Fruit fly (Drosophila melanogaster) whole organism, embryonic: ENCODE measurements around the gene CG32147.

Experiments
- ATbp ChIP-seq: fragments of 200-800 bp; sonication (Bioruptor generic); optimal IDR thresholded peaks from 2 replicates; lab custom pipeline; 2017; ENCODE audit warnings: missing biosample characterization, mild to moderate bottlenecking, missing genetic modification characterization, missing genetic modification reagents
- Atf6 ChIP-seq: fragments of 200-800 bp; sonication (Bioruptor generic); IDR thresholded peaks from 2 replicates; pipeline ENCODE4 v1.3.6; 2022; ENCODE audit warnings: missing biosample characterization, missing genetic modification characterization
- Bgb ChIP-seq: fragments of 200-800 bp; sonication (Bioruptor generic); IDR thresholded peaks from 2 replicates; pipeline ENCODE4 v1.3.6; 2022; ENCODE audit warnings: missing biosample characterization, missing genetic modification characterization; ENCODE audit not compliant: partially characterized antibody
- BtbVII ChIP-seq: fragments of 200-800 bp; sonication (Bioruptor generic); optimal IDR thresholded peaks from 3 replicates; lab custom pipeline; 2017; ENCODE audit warnings: missing biosample characterization, mild to moderate bottlenecking, missing genetic modification characterization
- CG11093 ChIP-seq: fragments of 200-800 bp; sonication (Bioruptor generic); IDR thresholded peaks from 3 replicates; pipeline ENCODE4 v1.3.6; 2022; ENCODE audit warnings: missing biosample characterization, missing genetic modification characterization
- CG12744 ChIP-seq: fragments of 200-800 bp; sonication (Bioruptor generic); optimal IDR thresholded peaks from 2 replicates; lab custom pipeline; 2016; ENCODE audit warnings: missing biosample characterization, missing genetic modification characterization
- CG14441 ChIP-seq: fragments of 200-800 bp; sonication (Bioruptor generic); IDR thresholded peaks from 2 replicates; pipeline ENCODE4 v1.3.6; 2022; ENCODE audit warnings: missing biosample characterization, missing genetic modification characterization
- CG14710 ChIP-seq: fragments of 200-800 bp; sonication (Bioruptor generic); optimal IDR thresholded peaks from 3 replicates; lab custom pipeline; 2019; ENCODE audit warnings: missing biosample characterization, mild to moderate bottlenecking, missing genetic modification characterization, moderate library complexity
- CG15073 ChIP-seq: fragments of 200-800 bp; sonication (Bioruptor generic); optimal IDR thresholded peaks from 2 replicates; lab custom pipeline; 2016; ENCODE audit warnings: missing biosample characterization, missing genetic modification characterization
- CG1647 ChIP-seq: fragments of 200-800 bp; sonication (Bioruptor generic); optimal IDR thresholded peaks from 3 replicates; lab custom pipeline; 2016; ENCODE audit warnings: missing biosample characterization, missing genetic modification characterization
- CG18764 ChIP-seq: fragments of 200-800 bp; sonication (Bioruptor generic); optimal IDR thresholded peaks from 3 replicates; lab custom pipeline; 2016; ENCODE audit warnings: missing biosample characterization, missing genetic modification characterization
- CG2202 ChIP-seq: fragments of 200-800 bp; sonication (Bioruptor generic); optimal IDR thresholded peaks from 2 replicates; lab custom pipeline; 2018; ENCODE audit warnings: missing biosample characterization, mild to moderate bottlenecking, missing genetic modification characterization
- CG31388 ChIP-seq: fragments of 200-800 bp; sonication (Bioruptor generic); optimal IDR thresholded peaks from 2 replicates; lab custom pipeline; 2016; ENCODE audit warnings: missing biosample characterization, missing genetic modification characterization
- CG3847 ChIP-seq: fragments of 200-800 bp; sonication (Bioruptor generic); IDR thresholded peaks from 2 replicates; pipeline ENCODE4 v1.3.6; 2022; ENCODE audit warnings: missing biosample characterization, missing genetic modification characterization
- CG7271 ChIP-seq: fragments of 200-800 bp; sonication (Bioruptor generic); optimal IDR thresholded peaks from 2 replicates; lab custom pipeline; 2018; ENCODE audit warnings: missing biosample characterization, mild to moderate bottlenecking, missing genetic modification characterization, moderate library complexity
- CG7357 ChIP-seq: fragments of 200-800 bp; sonication (Bioruptor generic); IDR thresholded peaks from 3 replicates; pipeline ENCODE4 v1.3.6; 2022; ENCODE audit warnings: missing biosample characterization, missing genetic modification characterization
- CG8924 ChIP-seq: fragments of 200-800 bp; optimal IDR thresholded peaks from 3 replicates; lab custom pipeline; 2019; ENCODE audit warnings: missing biosample characterization, mild to moderate bottlenecking, missing genetic modification characterization, moderate library complexity
- CkIIα-i1 ChIP-seq: fragments of 200-800 bp; sonication (Bioruptor generic); IDR thresholded peaks from 2 replicates; pipeline ENCODE4 v1.3.6; 2022; ENCODE audit warnings: missing biosample characterization, missing genetic modification characterization
- Fer1 ChIP-seq: fragments of 200-800 bp; sonication (Bioruptor generic); optimal IDR thresholded peaks from 2 replicates; lab custom pipeline; 2017; ENCODE audit warnings: missing biosample characterization, mild to moderate bottlenecking, missing genetic modification characterization
- Fer3 ChIP-seq: fragments of 200-800 bp; sonication (Bioruptor generic); optimal IDR thresholded peaks from 2 replicates; lab custom pipeline; 2018; ENCODE audit warnings: missing biosample characterization, mild to moderate bottlenecking, missing genetic modification characterization, moderate library complexity
- H15 ChIP-seq: fragments of 200-800 bp; sonication (Bioruptor generic); IDR thresholded peaks from 3 replicates; pipeline ENCODE4 v1.3.6; 2022; ENCODE audit warnings: missing biosample characterization, missing genetic modification characterization
- Hmr ChIP-seq: fragments of 200-800 bp; sonication (Bioruptor generic); optimal IDR thresholded peaks from 3 replicates; lab custom pipeline; 2017; ENCODE audit warnings: mild to moderate bottlenecking, missing biosample characterization, missing genetic modification reagents, missing genetic modification characterization
- MBD-R2 ChIP-seq: fragments of 200-800 bp; sonication (Bioruptor generic); IDR thresholded peaks from 2 replicates; pipeline ENCODE4 v1.3.6; 2022; ENCODE audit warnings: missing biosample characterization, missing genetic modification characterization
- Meics ChIP-seq: fragments of 200-800 bp; sonication (Bioruptor generic); optimal IDR thresholded peaks from 2 replicates; lab custom pipeline; 2017; ENCODE audit warnings: missing biosample characterization, mild to moderate bottlenecking, missing genetic modification characterization
- Mes4 ChIP-seq: fragments of 200-800 bp; sonication (Bioruptor generic); optimal IDR thresholded peaks from 2 replicates; lab custom pipeline; 2016; ENCODE audit warnings: missing biosample characterization, missing genetic modification characterization
- NFAT ChIP-seq: fragments of 200-800 bp; sonication (Bioruptor generic); IDR thresholded peaks from 2 replicates; pipeline ENCODE4 v1.3.6; 2022; ENCODE audit warnings: missing biosample characterization, missing genetic modification characterization
- Ssrp ChIP-seq: fragments of 200-800 bp; sonication (Bioruptor generic); optimal IDR thresholded peaks from 2 replicates; lab custom pipeline; 2018; ENCODE audit warnings: missing biosample characterization, mild to moderate bottlenecking, missing genetic modification characterization, moderate library complexity
- ems ChIP-seq: fragments of 200-800 bp; sonication (Bioruptor generic); optimal IDR thresholded peaks from 3 replicates; lab custom pipeline; 2016; ENCODE audit warnings: missing biosample characterization, missing genetic modification characterization
- ham ChIP-seq: fragments of 200-800 bp; sonication (Bioruptor generic); IDR thresholded peaks from 2 replicates; pipeline ENCODE4 v1.3.6; 2022; ENCODE audit warnings: missing biosample characterization, missing genetic modification characterization
- hb ChIP-seq: fragments of 200-800 bp; sonication (Bioruptor generic); IDR thresholded peaks from 3 replicates; pipeline ENCODE4 v1.3.6; 2022; ENCODE audit warnings: missing biosample characterization, missing genetic modification characterization; ENCODE audit not compliant: partially characterized antibody
- ind ChIP-seq: fragments of 200-800 bp; sonication (Bioruptor generic); optimal IDR thresholded peaks from 3 replicates; lab custom pipeline; 2016; ENCODE audit warnings: missing biosample characterization, missing genetic modification characterization
- ken ChIP-seq: fragments of 200-800 bp; sonication (Bioruptor generic); IDR thresholded peaks from 3 replicates; pipeline ENCODE4 v1.3.6; 2022; ENCODE audit warnings: missing biosample characterization, missing genetic modification characterization
- klu ChIP-seq: fragments of 200-800 bp; sonication (Bioruptor generic); IDR thresholded peaks from 2 replicates; pipeline ENCODE4 v1.3.6; 2022; ENCODE audit warnings: missing biosample characterization, missing genetic modification characterization
- lab ChIP-seq: fragments of 200-800 bp; sonication (Bioruptor generic); optimal IDR thresholded peaks from 3 replicates; lab custom pipeline; 2017; ENCODE audit warnings: missing biosample characterization, missing genetic modification characterization, mild to moderate bottlenecking, moderate library complexity, missing genetic modification reagents
- lola ChIP-seq, 3 experiments: fragments of >200 bp in 2 of 3; fragments of 200-800 bp in 1 of 3; sonication (Bioruptor generic) in 1 of 3; optimal IDR thresholded peaks; 2 replicates each; lab custom pipeline; 2017 to 2019; ENCODE audit warnings: missing biosample characterization in 3 of 3, missing genetic modification characterization in 3 of 3, mild to moderate bottlenecking in 1 of 3, moderate library complexity in 1 of 3
- lov ChIP-seq, 2 experiments: fragments of 200-800 bp in 1 of 2; fragments of >200 bp in 1 of 2; sonication (Bioruptor generic) in 1 of 2; IDR thresholded peaks in 1 of 2; optimal IDR thresholded peaks in 1 of 2; 2 replicates in 1 of 2; 3 replicates in 1 of 2; pipeline versions ENCODE4 v1.3.6 to Lab custom; 2017 to 2022; ENCODE audit warnings: missing biosample characterization in 1 of 2, missing genetic modification characterization in 1 of 2
- luna ChIP-seq: fragments of 200-800 bp; sonication (Bioruptor generic); optimal IDR thresholded peaks from 2 replicates; lab custom pipeline; 2016; ENCODE audit warnings: missing biosample characterization, missing genetic modification characterization
- onecut ChIP-seq: fragments of 200-800 bp; sonication (Bioruptor generic); IDR thresholded peaks from 2 replicates; pipeline ENCODE4 v1.3.6; 2022; ENCODE audit warnings: missing biosample characterization, missing genetic modification characterization
- org-1 ChIP-seq: fragments of 200-800 bp; sonication (Bioruptor generic); optimal IDR thresholded peaks from 2 replicates; lab custom pipeline; 2017; ENCODE audit warnings: missing biosample characterization, missing genetic modification characterization
- pan ChIP-seq, 4 experiments: fragments of >200 bp in 3 of 4; fragments of 200-800 bp in 1 of 4; sonication (Bioruptor generic) in 1 of 4; optimal IDR thresholded peaks in 3 of 4; IDR thresholded peaks in 1 of 4; 2 replicates each; pipeline versions ENCODE4 v1.3.6 to Lab custom; 2017 to 2022; ENCODE audit warnings: missing biosample characterization in 2 of 4, missing genetic modification characterization in 2 of 4, mixed read lengths in 1 of 4
- pnt ChIP-seq: fragments of 200-800 bp; sonication (Bioruptor generic); optimal IDR thresholded peaks from 3 replicates; lab custom pipeline; 2016; ENCODE audit warnings: missing biosample characterization, missing genetic modification characterization
- prd ChIP-seq, 3 experiments: fragments of >200 bp in 2 of 3; fragments of 200-800 bp in 1 of 3; sonication (Bioruptor generic) in 1 of 3; optimal IDR thresholded peaks in 2 of 3; IDR thresholded peaks in 1 of 3; 2 replicates in 2 of 3; 3 replicates in 1 of 3; pipeline versions ENCODE4 v1.3.6 to Lab custom; 2017 to 2022; ENCODE audit warnings: missing biosample characterization in 1 of 3, missing genetic modification characterization in 1 of 3
- pzg ChIP-seq: fragments of 200-800 bp; sonication (Bioruptor generic); optimal IDR thresholded peaks from 3 replicates; lab custom pipeline; 2018; ENCODE audit warnings: missing biosample characterization, mild to moderate bottlenecking, missing genetic modification characterization, moderate library complexity
- seq ChIP-seq: fragments of 200-800 bp; sonication (Bioruptor generic); IDR thresholded peaks from 2 replicates; pipeline ENCODE4 v1.3.6; 2022; ENCODE audit warnings: missing biosample characterization, missing genetic modification characterization
- sob ChIP-seq: fragments of 200-800 bp; sonication (Bioruptor generic); IDR thresholded peaks from 2 replicates; pipeline ENCODE4 v1.3.6; 2022; ENCODE audit warnings: missing biosample characterization, missing genetic modification characterization
- trem ChIP-seq: fragments of 200-800 bp; optimal IDR thresholded peaks from 3 replicates; lab custom pipeline; 2019; ENCODE audit warnings: missing biosample characterization, mild to moderate bottlenecking, missing genetic modification characterization, moderate library complexity

The CG32147 gene

DNA sequence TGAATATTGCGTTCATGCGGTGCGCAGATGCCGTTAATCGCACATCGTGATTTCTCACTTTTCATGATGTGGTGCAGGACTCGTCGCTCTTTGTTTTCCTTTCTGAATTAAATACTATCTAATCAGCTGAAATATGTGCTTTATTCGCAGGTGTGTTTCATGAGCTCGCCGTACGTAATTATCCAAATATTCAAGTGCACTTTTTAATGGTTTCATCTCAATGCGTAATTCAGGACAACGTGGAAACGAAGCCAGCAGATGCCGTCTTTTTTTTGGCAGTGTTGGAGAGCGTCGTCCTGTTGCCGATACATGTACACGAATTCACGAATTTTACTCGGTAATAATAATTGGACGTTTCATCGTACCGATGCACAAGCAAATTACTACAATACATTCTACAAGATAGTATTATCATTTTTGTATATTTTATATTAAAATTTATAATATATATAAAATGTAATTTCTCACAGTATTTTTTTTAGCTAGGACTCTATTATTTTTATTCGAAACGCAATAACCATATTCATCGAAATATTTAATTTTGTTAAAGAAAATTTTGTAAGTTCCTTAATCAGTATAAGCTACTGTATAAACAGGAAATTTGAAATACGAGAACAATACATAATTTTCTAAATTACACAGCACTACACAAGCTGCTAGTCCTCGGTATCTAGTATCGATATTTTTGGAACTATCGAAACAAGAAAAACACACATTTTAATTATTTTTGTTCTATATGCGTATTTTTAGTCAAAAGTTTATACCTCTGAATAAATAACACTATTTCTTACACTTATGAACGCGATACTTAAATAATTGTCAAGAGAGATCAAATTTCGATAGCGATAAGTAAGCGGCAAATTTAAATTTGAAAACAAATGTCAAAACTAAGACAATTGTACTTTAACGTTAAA, 6.9 kb downstream of the CG32147 start, which contains the start of gene CG12316 (continued):
- peak; percentile 80 for TF ChIP-seq CG18764 (GFP tag; lab: Kevin White, UChicago)
- TF ChIP-seq Fer1 (GFP tag; lab: Kevin White, UChicago) = peak; percentile 96
- TF ChIP-seq CG2202 (tag; lab: Kevin White, UChicago) = peak; percentile 92
- TF ChIP-seq ATbp (GFP tag; lab: Kevin White, UChicago) = peak; percentile 91
- TF ChIP-seq NFAT = no peak; the same call in 1 of the 2 replicates
- peak; percentile 91 for TF ChIP-seq BtbVII
- peak; percentile 94 for TF ChIP-seq Hmr (GFP tag; lab: Kevin White, UChicago)
- TF ChIP-seq ems (GFP tag; lab: Kevin White, UChicago) = peak; percentile 95
- peak; percentile 95 for TF ChIP-seq CG8924
- no peak for TF ChIP-seq CG15073 (GFP tag; lab: Kevin White, UChicago)
- TF ChIP-seq pzg (GFP tag; lab: Kevin White, UChicago) = peak; percentile 45
- TF ChIP-seq hb (GFP tag; lab: Robert Waterston, UW) = no peak; the same call in 2 of the 3 replicates
- TF ChIP-seq CG14441 (GFP tag; lab: Robert Waterston, UW) = peak; percentile 70
- peak in 1 of 3 experiments; percentile 96 for TF ChIP-seq lola (GFP tag; optimal IDR thresholded peaks at IDR 0.05; lab: Kevin White, UChicago)
- TF ChIP-seq CG7271 (tag; lab: Kevin White, UChicago) = peak; percentile 73
- TF ChIP-seq lab (GFP tag; lab: Kevin White, UChicago) = peak; percentile 95
- peak; percentile 61 for TF ChIP-seq MBD-R2 (GFP tag; lab: Robert Waterston, UW)
- TF ChIP-seq CG11093 (GFP tag; lab: Robert Waterston, UW) = peak; percentile 76
- TF ChIP-seq Atf6 (GFP tag; lab: Robert Waterston, UW) = peak; percentile 91
- TF ChIP-seq Mes4 = peak; percentile 95
- TF ChIP-seq klu (GFP tag; lab: Robert Waterston, UW) = peak; percentile 53
- peak; percentile 87 for TF ChIP-seq CG12744 (GFP tag; lab: Kevin White, UChicago)
- TF ChIP-seq pnt (GFP tag; lab: Kevin White, UChicago) = peak; percentile 80
- TF ChIP-seq Fer3 (tag; lab: Kevin White, UChicago) = peak; percentile 89
- peak; percentile 77 for TF ChIP-seq luna (GFP tag; lab: Kevin White, UChicago)
- no peak for TF ChIP-seq prd (optimal IDR thresholded peaks at IDR 0.05; lab: Kevin White, UChicago)
- TF ChIP-seq prd (GFP tag; IDR thresholded peaks at IDR 0.05; lab: Robert Waterston, UW) = peak; percentile 89
- peak; percentile 40; the same call in 1 of the 2 replicates for TF ChIP-seq ham (GFP tag; lab: Robert Waterston, UW)
- TF ChIP-seq CkIIα-i1 (GFP tag; lab: Robert Waterston, UW) = 0 out of 2 replicates have a peak, but pooled peaks have one; percentile 34
- peak; percentile 91 for TF ChIP-seq trem
- peak; percentile 87 for TF ChIP-seq seq (GFP tag; lab: Robert Waterston, UW)
- peak; percentile 93 for TF ChIP-seq CG14710
- peak; percentile 85 for TF ChIP-seq ken (GFP tag; lab: Robert Waterston, UW)
- peak; percentile 85 for TF ChIP-seq CG3847 (GFP tag; lab: Robert Waterston, UW)
- TF ChIP-seq sob (GFP tag; lab: Robert Waterston, UW) = peak; percentile 82
- peak; percentile 83 for TF ChIP-seq CG1647
- TF ChIP-seq lov (optimal IDR thresholded peaks at IDR 0.05; lab: Kevin White, UChicago) = no peak
- TF ChIP-seq lov (GFP tag; IDR thresholded peaks at IDR 0.05; lab: Robert Waterston, UW) = peak; percentile 74; the same call in 2 of the 3 replicates
- peak; percentile 91 for TF ChIP-seq onecut (GFP tag; lab: Robert Waterston, UW)
- TF ChIP-seq Bgb (GFP tag; lab: Robert Waterston, UW) = peak; percentile 81
- peak; percentile 88 for TF ChIP-seq Ssrp (tag; lab: Kevin White, UChicago)
- TF ChIP-seq H15 (GFP tag; lab: Robert Waterston, UW) = peak; percentile 77
- TF ChIP-seq CG31388 = peak; percentile 15
- peak; percentile 83 for TF ChIP-seq ind
- TF ChIP-seq pan (optimal IDR thresholded peaks at IDR 0.05; lab: Kevin White, UChicago) = no peak
- TF ChIP-seq pan (GFP tag; optimal IDR thresholded peaks at IDR 0.05 in 1 of 2, IDR thresholded peaks at IDR 0.05 in 1 of 2) = peak in 1 of 2 experiments; percentile 82
- TF ChIP-seq Meics (GFP tag; lab: Kevin White, UChicago) = peak; percentile 93
- peak; percentile 74 for TF ChIP-seq CG7357 (GFP tag; lab: Robert Waterston, UW)
- TF ChIP-seq org-1 = peak; percentile 94
